Comparison of ENCODE assay signal across 5 worm cellular contexts in the genomic region with DNA sequence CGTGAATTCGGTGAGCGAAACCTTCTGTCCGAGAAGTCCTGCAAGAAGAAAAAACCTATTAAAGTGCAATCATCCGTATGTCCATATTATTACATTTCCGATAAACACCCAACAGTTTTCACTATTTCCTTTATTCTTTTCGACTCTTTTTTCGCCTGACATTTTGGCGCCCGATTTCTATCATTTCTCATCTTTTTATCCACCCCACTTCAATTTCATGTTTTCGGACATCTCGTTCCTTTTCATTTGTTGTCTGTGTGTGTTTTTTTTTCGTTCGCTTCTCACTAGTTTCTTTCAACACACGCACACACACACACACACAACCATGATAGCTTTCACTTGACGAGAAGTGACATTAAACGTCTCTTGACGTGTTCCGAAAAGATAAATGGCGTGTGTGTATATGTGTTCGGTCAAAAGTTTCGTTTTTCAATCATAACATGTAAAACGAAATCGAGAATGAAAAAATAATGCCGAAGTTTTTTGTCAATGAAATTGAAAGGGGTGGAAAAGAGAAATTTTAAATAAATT.
TF ChIP-seq lines count a peak whose summit lies in the region.

No protein-coding gene starts in this region.

TF ChIP-seq in whole organism, L1 larva, 84 proteins besides CTCF, POLR2A, EP300 and RAD21:
- TF ChIP-seq nhr-28 (tag; optimal IDR thresholded peaks at IDR 0.05; lab: Kevin White, UChicago), result no peak
- TF ChIP-seq blmp-1 (tag; optimal IDR thresholded peaks at IDR 0.05; lab: Kevin White, UChicago), result peak; percentile 94
- no peak for TF ChIP-seq dsc-1 (tag; optimal IDR thresholded peaks at IDR 0.05; lab: Kevin White, UChicago)
TF ChIP-seq in whole organism, L1 larva: peak in this region for 1.

TF ChIP-seq in whole organism, L2 larva, 48 proteins besides CTCF, POLR2A, EP300 and RAD21 (continues in another document):
- TF ChIP-seq ZK546.5 (tag; optimal IDR thresholded peaks at IDR 0.05; lab: Kevin White, UChicago) (no peak), lin-39 (tag; optimal IDR thresholded peaks at IDR 0.05; lab: Kevin White, UChicago) (no peak), ztf-11 (tag; optimal IDR thresholded peaks at IDR 0.05; lab: Kevin White, UChicago) (no peak), blmp-1 (tag; optimal IDR thresholded peaks at IDR 0.05; lab: Kevin White, UChicago; ENCODE audit: insufficient read depth) (peak; percentile 89), unc-55 (GFP tag; optimal IDR thresholded peaks at IDR 0.05; lab: Kevin White, UChicago) (no peak), nhr-21 (tag; optimal IDR thresholded peaks at IDR 0.05; lab: Kevin White, UChicago) (peak; percentile 22), ceh-16 (tag; optimal IDR thresholded peaks at IDR 0.05; lab: Kevin White, UChicago) (no peak), dmd-4 (tag; optimal IDR thresholded peaks at IDR 0.05; lab: Kevin White, UChicago) (no peak), mab-5 (tag; optimal IDR thresholded peaks at IDR 0.05; lab: Kevin White, UChicago) (no peak), fos-1 (tag; optimal IDR thresholded peaks at IDR 0.05; lab: Kevin White, UChicago) (no peak), elt-1 (tag; optimal IDR thresholded peaks at IDR 0.05; lab: Kevin White, UChicago) (no peak), sem-4 (tag; optimal IDR thresholded peaks at IDR 0.05; lab: Kevin White, UChicago) (peak; percentile 31), nhr-129 (tag; optimal IDR thresholded peaks at IDR 0.05; lab: Kevin White, UChicago) (no peak), sma-3 (GFP tag; optimal IDR thresholded peaks at IDR 0.05; lab: Kevin White, UChicago) (no peak), aly-2 (tag; optimal IDR thresholded peaks at IDR 0.05; lab: Kevin White, UChicago) (no peak), nhr-11 (tag; optimal IDR thresholded peaks at IDR 0.05; lab: Kevin White, UChicago) (no peak), nhr-237 (tag; optimal IDR thresholded peaks at IDR 0.05; lab: Kevin White, UChicago) (no peak), nhr-23 (tag; optimal IDR thresholded peaks at IDR 0.05; lab: Kevin White, UChicago) (no peak), ceh-82 (tag; optimal IDR thresholded peaks at IDR 0.05; lab: Kevin White, UChicago) (no peak), peb-1 (tag; optimal IDR thresholded peaks at IDR 0.05; lab: Kevin White, UChicago) (no peak), elt-3 (tag; optimal IDR thresholded peaks at IDR 0.05; lab: Kevin White, UChicago) (no peak), lsy-2 (tag; optimal IDR thresholded peaks at IDR 0.05; lab: Kevin White, UChicago) (no peak)

TF ChIP-seq in whole organism, L3 larva, 47 proteins besides CTCF, POLR2A, EP300 and RAD21:
- TF ChIP-seq R02D3.7 (tag; optimal IDR thresholded peaks at IDR 0.05; lab: Kevin White, UChicago), result no peak
- no peak for TF ChIP-seq hmg-11 (tag; optimal IDR thresholded peaks at IDR 0.05; lab: Kevin White, UChicago)
- TF ChIP-seq snpc-4 (tag; optimal IDR thresholded peaks at IDR 0.05; lab: Kevin White, UChicago), result no peak
- TF ChIP-seq daf-12 (tag; optimal IDR thresholded peaks at IDR 0.05; lab: Kevin White, UChicago), result no peak
- peak; percentile 2 for TF ChIP-seq lin-39 (tag; optimal IDR thresholded peaks at IDR 0.05; lab: Kevin White, UChicago)
- no peak for TF ChIP-seq nhr-11 (tag; optimal IDR thresholded peaks at IDR 0.05; lab: Kevin White, UChicago)
- TF ChIP-seq lsy-12 (tag; optimal IDR thresholded peaks at IDR 0.05; lab: Kevin White, UChicago), result no peak
- no peak for TF ChIP-seq elt-1 (tag; optimal IDR thresholded peaks at IDR 0.05; lab: Kevin White, UChicago)
- peak; percentile 28 for TF ChIP-seq nhr-43 (tag; optimal IDR thresholded peaks at IDR 0.05; lab: Kevin White, UChicago; ENCODE audit: poor library complexity, severe bottlenecking)
- TF ChIP-seq unc-62 (GFP tag; optimal IDR thresholded peaks at IDR 0.05; lab: Kevin White, UChicago), result peak; percentile 13
- peak; percentile 88 for TF ChIP-seq egl-5 (tag; optimal IDR thresholded peaks at IDR 0.05; lab: Kevin White, UChicago)
- no peak for TF ChIP-seq elt-2 (tag; optimal IDR thresholded peaks at IDR 0.05; lab: Kevin White, UChicago)
- TF ChIP-seq elt-3 (tag; optimal IDR thresholded peaks at IDR 0.05; lab: Kevin White, UChicago), result peak in 1 of 3 experiments; percentile 5
- TF ChIP-seq nhr-25 (tag; optimal IDR thresholded peaks at IDR 0.05; lab: Kevin White, UChicago), result peak; percentile 82
- TF ChIP-seq nfya-1 (tag; optimal IDR thresholded peaks at IDR 0.05; lab: Kevin White, UChicago; ENCODE audit: insufficient read depth), result peak; percentile 1
- peak; percentile 59 for TF ChIP-seq nhr-23 (tag; optimal IDR thresholded peaks at IDR 0.05; lab: Kevin White, UChicago)

TF ChIP-seq in whole organism, L4 larva, 104 proteins besides CTCF, POLR2A, EP300 and RAD21 (continues in another document):
- peak; percentile 68 for TF ChIP-seq nhr-28 (tag; optimal IDR thresholded peaks at IDR 0.05; lab: Kevin White, UChicago)
- peak; percentile 35 for TF ChIP-seq hlh-11 (tag; optimal IDR thresholded peaks at IDR 0.05; lab: Kevin White, UChicago)
- no peak for TF ChIP-seq cey-2 (tag; optimal IDR thresholded peaks at IDR 0.05; lab: Kevin White, UChicago; ENCODE audit: borderline replicate concordance, insufficient read depth)
- TF ChIP-seq nhr-10 (tag; optimal IDR thresholded peaks at IDR 0.05; lab: Kevin White, UChicago), result no peak
- no peak for TF ChIP-seq zfp-2 (tag; optimal IDR thresholded peaks at IDR 0.05; lab: Kevin White, UChicago)
- no peak for TF ChIP-seq Y5F2A.4 (GFP tag; optimal IDR thresholded peaks at IDR 0.05; lab: Kevin White, UChicago)
- no peak for TF ChIP-seq tag-97 (GFP tag; IDR thresholded peaks at IDR 0.05; lab: Robert Waterston, UW)
- TF ChIP-seq mes-2 (tag; optimal IDR thresholded peaks at IDR 0.05; lab: Kevin White, UChicago; ENCODE audit: poor library complexity, severe bottlenecking), result peak; percentile 24
- TF ChIP-seq ama-1 (optimal IDR thresholded peaks at IDR 0.05; lab: Kevin White, UChicago), result no peak
- TF ChIP-seq F37D6.2 (tag; optimal IDR thresholded peaks at IDR 0.05; lab: Kevin White, UChicago), result no peak
- no peak for TF ChIP-seq nhr-42 (GFP tag; IDR thresholded peaks at IDR 0.05; lab: Robert Waterston, UW)
- no peak for TF ChIP-seq nhr-76 (tag; optimal IDR thresholded peaks at IDR 0.05; lab: Kevin White, UChicago)
- TF ChIP-seq nhr-41 (GFP tag; IDR thresholded peaks at IDR 0.05; lab: Robert Waterston, UW), result no peak
- no peak for TF ChIP-seq ceh-82 (tag; optimal IDR thresholded peaks at IDR 0.05; lab: Kevin White, UChicago)
- TF ChIP-seq zag-1 (tag; optimal IDR thresholded peaks at IDR 0.05; lab: Kevin White, UChicago), result no peak
- TF ChIP-seq zfp-3 (GFP tag; conservative IDR thresholded peaks at IDR 0.05; lab: Robert Waterston, UW), result no peak
- no peak for TF ChIP-seq lin-1 (GFP tag; IDR thresholded peaks at IDR 0.05; lab: Robert Waterston, UW)
- TF ChIP-seq mdl-1 (tag; optimal IDR thresholded peaks at IDR 0.05; lab: Kevin White, UChicago), result peak in 1 of 2 experiments; percentile 65
- TF ChIP-seq nhr-102 (tag; optimal IDR thresholded peaks at IDR 0.05; lab: Kevin White, UChicago), result no peak
- TF ChIP-seq sdz-12 (GFP tag; optimal IDR thresholded peaks at IDR 0.05; lab: Kevin White, UChicago), result no peak
- TF ChIP-seq daf-16 (GFP tag; optimal IDR thresholded peaks at IDR 0.05; lab: Kevin White, UChicago), result peak in 1 of 2 experiments; percentile 3
- no peak for TF ChIP-seq daf-16 (tag; optimal IDR thresholded peaks at IDR 0.05; lab: Kevin White, UChicago)
- no peak for TF ChIP-seq mxl-2 (GFP tag; conservative IDR thresholded peaks at IDR 0.05; lab: Robert Waterston, UW)
- no peak for TF ChIP-seq rbr-2 (tag; optimal IDR thresholded peaks at IDR 0.05; lab: Kevin White, UChicago)
- no peak for TF ChIP-seq D1046.2 (GFP tag; IDR thresholded peaks at IDR 0.05; lab: Robert Waterston, UW)

TF ChIP-seq in whole organism, mixed stage, embryonic, 35 proteins besides CTCF, POLR2A, EP300 and RAD21:
- TF ChIP-seq elt-3 (tag; optimal IDR thresholded peaks at IDR 0.05; lab: Kevin White, UChicago) (no peak), blmp-1 (tag; optimal IDR thresholded peaks at IDR 0.05; lab: Kevin White, UChicago) (peak; percentile 28)
